Worm (Caenorhabditis elegans) whole organism, L4 larva: ENCODE data around the gene Y32B12B.4.

Experiments
- R02D3.7 ChIP-seq: fragments of 150-350 bp; sonication (generic microtip); optimal IDR thresholded peaks from 3 replicates; lab custom pipeline; 2014; ENCODE audit warnings: missing biosample characterization, missing genetic modification characterization
- T26A8.4 ChIP-seq: fragments of 200-800 bp; sonication (Bioruptor generic); IDR thresholded peaks from 2 replicates; pipeline ENCODE4 v1.3.6; 2022; ENCODE audit warnings: missing genetic modification characterization, missing compliant biosample characterization
- Y75B8A.6 ChIP-seq: fragments of 200-800 bp; sonication (Bioruptor generic); IDR thresholded peaks from 2 replicates; pipeline ENCODE4 v1.3.6; 2022; ENCODE audit warnings: missing genetic modification reagents, missing genetic modification characterization, missing compliant biosample characterization
- ZK546.5 ChIP-seq, 2 experiments: sonication (generic microtip); optimal IDR thresholded peaks; 2 replicates each; lab custom pipeline; 2017; ENCODE audit warnings: missing biosample characterization in 2 of 2, missing genetic modification characterization in 2 of 2
- dmd-9 ChIP-seq: fragments of 200-800 bp; sonication (Bioruptor generic); IDR thresholded peaks from 2 replicates; pipeline ENCODE4 v1.3.6; 2022; ENCODE audit warnings: missing genetic modification reagents, missing genetic modification characterization, missing compliant biosample characterization
- lsy-2 ChIP-seq, 2 experiments: fragments of 150-350 bp in 1 of 2; sonication (generic microtip) in 1 of 2; optimal IDR thresholded peaks; 2 replicates each; lab custom pipeline; 2014 to 2017; ENCODE audit warnings: missing biosample characterization in 2 of 2, missing genetic modification characterization in 2 of 2
- nhr-77 ChIP-seq: fragments of 150-350 bp; optimal IDR thresholded peaks from 2 replicates; lab custom pipeline; 2014; ENCODE audit warnings: missing biosample characterization, missing genetic modification characterization
- pqm-1 ChIP-seq: sonication (generic microtip); optimal IDR thresholded peaks from 2 replicates; lab custom pipeline; 2017; ENCODE audit warnings: missing biosample characterization, missing genetic modification characterization
- snpc-4 ChIP-seq: fragments of 150-350 bp; optimal IDR thresholded peaks from 2 replicates; lab custom pipeline; 2014; ENCODE audit warnings: missing biosample characterization, missing genetic modification characterization
- unc-130 ChIP-seq: sonication (generic microtip); optimal IDR thresholded peaks from 2 replicates; lab custom pipeline; 2016; ENCODE audit warnings: missing genetic modification reagents, missing genetic modification characterization, missing compliant biosample characterization

DNA sequence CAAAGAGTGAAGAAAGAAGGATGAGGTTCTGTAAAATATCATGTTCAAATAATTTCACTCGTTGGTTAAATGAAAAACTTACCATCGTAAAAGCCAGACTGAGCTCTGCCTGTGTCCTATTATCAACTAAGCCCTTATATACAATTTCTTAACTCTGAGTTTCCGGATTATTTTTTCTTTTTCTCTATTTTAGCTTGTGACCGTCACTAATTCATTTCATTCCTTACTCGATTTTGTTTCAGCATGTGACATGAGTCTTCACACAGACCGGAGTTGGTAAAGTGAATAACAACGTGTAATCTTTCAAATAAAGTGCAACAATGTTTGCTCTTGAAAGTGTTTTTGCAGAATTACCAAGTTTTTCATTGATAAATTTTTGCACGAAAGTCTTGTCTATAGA is 19.1 kb upstream of the Y32B12B.4 start, which contains the start of gene cpr-2:
- TF ChIP-seq dmd-9 (GFP tag; lab: Robert Waterston, UW) (no peak), lsy-2 (tag; optimal IDR thresholded peaks at IDR 0.05; lab: Kevin White, UChicago) (no peak), nhr-77 (tag; lab: Kevin White, UChicago) (no peak), pqm-1 (tag; lab: Kevin White, UChicago) (no peak), T26A8.4 (GFP tag; lab: Robert Waterston, UW) (no peak), snpc-4 (tag; lab: Kevin White, UChicago) (no peak), ZK546.5 (tag; optimal IDR thresholded peaks at IDR 0.05; lab: Kevin White, UChicago) (no peak), unc-130 (no peak), Y75B8A.6 (GFP tag; lab: Robert Waterston, UW) (no peak), R02D3.7 (tag; lab: Kevin White, UChicago) (no peak)
